Fruit fly (Drosophila melanogaster): Measurements from ENCODE around the gene bigmax.
A peak's percentile ranks its signal among the peaks of the same experiment; 100 is the strongest.

Gene bigmax

dm6 chr3R:27253136-27253920 is 35.0 kb downstream of the bigmax start, which contains the start of gene pll (continued):
- no peak for TF ChIP-seq ash1 (GFP tag; optimal IDR thresholded peaks at IDR 0.05)
- TF ChIP-seq CG1647 (GFP tag; optimal IDR thresholded peaks at IDR 0.05): peak; percentile 32
- TF ChIP-seq Neu2 (GFP tag; optimal IDR thresholded peaks at IDR 0.05; ENCODE audit: borderline replicate concordance): no peak
- no peak for TF ChIP-seq CG2129 (GFP tag; IDR thresholded peaks at IDR 0.05; ENCODE audit: partially characterized antibody)
- peak; percentile 62 for TF ChIP-seq stwl (tag; optimal IDR thresholded peaks at IDR 0.05)
- peak; percentile 61 for TF ChIP-seq Hmx (GFP tag; optimal IDR thresholded peaks at IDR 0.05)
- no peak for TF ChIP-seq pb (GFP tag; optimal IDR thresholded peaks at IDR 0.05)
- peak; percentile 89 for TF ChIP-seq CG32772 (GFP tag; IDR thresholded peaks at IDR 0.05)
- TF ChIP-seq CG8944 (GFP tag; optimal IDR thresholded peaks at IDR 0.05): peak; percentile 64
- peak; percentile 75 for TF ChIP-seq wor (GFP tag; IDR thresholded peaks at IDR 0.05)
- peak; percentile 76 for TF ChIP-seq Meics (GFP tag; optimal IDR thresholded peaks at IDR 0.05)
- peak; percentile 80 for TF ChIP-seq CG10267 (tag; optimal IDR thresholded peaks at IDR 0.05)
- TF ChIP-seq Deaf1 (tag; optimal IDR thresholded peaks at IDR 0.05): peak; percentile 58
- TF ChIP-seq zen2 (GFP tag; IDR thresholded peaks at IDR 0.05; ENCODE audit: partially characterized antibody): no peak
- peak; percentile 65 for TF ChIP-seq luna (GFP tag; optimal IDR thresholded peaks at IDR 0.05)
- TF ChIP-seq mam (GFP tag; optimal IDR thresholded peaks at IDR 0.05): peak; percentile 89
- no peak for TF ChIP-seq CG6791 (GFP tag; IDR thresholded peaks at IDR 0.05; ENCODE audit: partially characterized antibody)
- TF ChIP-seq NC2α (GFP tag; optimal IDR thresholded peaks at IDR 0.05): no peak
- TF ChIP-seq bigmax (GFP tag; optimal IDR thresholded peaks at IDR 0.05): no peak
- TF ChIP-seq CG17385 (GFP tag; optimal IDR thresholded peaks at IDR 0.05): no peak
- TF ChIP-seq CG17359 (tag; optimal IDR thresholded peaks at IDR 0.05): peak; percentile 86
- TF ChIP-seq CG6683 (GFP tag; optimal IDR thresholded peaks at IDR 0.05): peak; percentile 30
- no peak for TF ChIP-seq tio (GFP tag; optimal IDR thresholded peaks at IDR 0.05)
- TF ChIP-seq CG13624 (GFP tag; optimal IDR thresholded peaks at IDR 0.05): peak; percentile 77
- TF ChIP-seq pnt (GFP tag; optimal IDR thresholded peaks at IDR 0.05): peak; percentile 36
- TF ChIP-seq CG10431 (GFP tag; optimal IDR thresholded peaks at IDR 0.05): no peak
- no peak for TF ChIP-seq D19B (GFP tag; optimal IDR thresholded peaks at IDR 0.05)
- peak; percentile 58 for TF ChIP-seq gro (GFP tag; optimal IDR thresholded peaks at IDR 0.05)
- peak; percentile 75 for TF ChIP-seq cg (GFP tag; optimal IDR thresholded peaks at IDR 0.05)
- TF ChIP-seq CG2199 (GFP tag; IDR thresholded peaks at IDR 0.05): peak; percentile 66; the same call in 1 of the 3 replicates
- TF ChIP-seq her (GFP tag; optimal IDR thresholded peaks at IDR 0.05): no peak
- peak; percentile 94 for TF ChIP-seq gfzf (GFP tag; optimal IDR thresholded peaks at IDR 0.05)
- 0 out of 3 replicates have a peak, but pooled peaks have one; percentile 41 for TF ChIP-seq Optix (GFP tag; IDR thresholded peaks at IDR 0.05)
- TF ChIP-seq CG6765 (GFP tag; optimal IDR thresholded peaks at IDR 0.05): peak; percentile 8
- TF ChIP-seq CG11247 (GFP tag; IDR thresholded peaks at IDR 0.05): peak; percentile 90
- TF ChIP-seq CG18262 (tag; optimal IDR thresholded peaks at IDR 0.05): peak; percentile 74
- TF ChIP-seq CG9609 (GFP tag; optimal IDR thresholded peaks at IDR 0.05): peak; percentile 53
- peak; percentile 40 for TF ChIP-seq ftz-f1 (GFP tag; optimal IDR thresholded peaks at IDR 0.05)
- TF ChIP-seq PHDP (tag; optimal IDR thresholded peaks at IDR 0.05): peak; percentile 82
- TF ChIP-seq Atf6 (GFP tag; IDR thresholded peaks at IDR 0.05): peak; percentile 87
- TF ChIP-seq Dfd (GFP tag; optimal IDR thresholded peaks at IDR 0.05): no peak
- TF ChIP-seq CG13424 (tag; optimal IDR thresholded peaks at IDR 0.05): peak; percentile 84
- peak; percentile 22 for TF ChIP-seq en (GFP tag; optimal IDR thresholded peaks at IDR 0.05)
- no peak for TF ChIP-seq CG14965 (GFP tag; optimal IDR thresholded peaks at IDR 0.05; ENCODE audit: borderline replicate concordance)
- TF ChIP-seq Taf1 (GFP tag; IDR thresholded peaks at IDR 0.05): peak; percentile 76
- TF ChIP-seq NC2β (GFP tag; optimal IDR thresholded peaks at IDR 0.05): peak; percentile 53
- TF ChIP-seq CG12155 (GFP tag; optimal IDR thresholded peaks at IDR 0.05): peak; percentile 83
- no peak for TF ChIP-seq sna (GFP tag; IDR thresholded peaks at IDR 0.05; ENCODE audit: partially characterized antibody)
- TF ChIP-seq CG7839 (tag; optimal IDR thresholded peaks at IDR 0.05): no peak

Measured in whole organism, embryonic.